Worm (Caenorhabditis elegans) whole organism, L4/young adult: Measurements from ENCODE around the gene C46H3.1.

Experiments used
- W03F9.2 ChIP-seq: fragments of 150-350 bp; optimal IDR thresholded peaks from 2 replicates; lab custom pipeline; 2014; ENCODE audit warnings: missing biosample characterization, missing genetic modification characterization
- dao-5 ChIP-seq: sonication (generic microtip); optimal IDR thresholded peaks from 2 replicates; lab custom pipeline; 2016; ENCODE audit warnings: missing genotype, missing genetic modification characterization, moderate library complexity, missing compliant biosample characterization
- him-1 ChIP-seq: sonication (generic microtip); optimal IDR thresholded peaks from 2 replicates; lab custom pipeline; 2016; ENCODE audit warnings: missing genotype, missing genetic modification reagents, missing genetic modification characterization, missing compliant biosample characterization

DNA sequence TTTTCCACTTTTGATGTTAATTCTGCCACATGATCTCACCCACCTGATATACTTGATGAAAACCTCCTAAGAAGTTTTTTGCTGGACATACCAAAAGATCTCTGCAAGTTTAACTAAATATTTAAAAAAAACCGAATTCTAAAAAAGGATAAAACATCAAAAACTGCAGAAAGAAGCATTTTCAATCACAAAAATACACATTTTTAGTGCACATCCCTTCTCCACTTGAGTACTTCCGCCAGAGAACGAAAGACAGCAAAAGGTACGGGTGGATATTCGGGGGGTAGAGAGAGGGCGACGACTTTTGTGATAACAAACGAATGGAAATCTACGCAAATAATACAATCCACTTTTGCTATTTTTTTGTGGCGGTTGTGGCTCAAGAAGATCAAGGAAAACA, 21.5 kb downstream of the C46H3.1 start, which contains the start of gene C46H3.2:
- no peak for TF ChIP-seq him-1 (tag; lab: Kevin White, UChicago)
- TF ChIP-seq dao-5 (tag; lab: Kevin White, UChicago), result no peak
- no peak for TF ChIP-seq W03F9.2 (tag; lab: Kevin White, UChicago)
